Worm (Caenorhabditis elegans): ENCODE results near the gene F25A2.1.
A peak's percentile ranks its signal among the peaks of the same experiment; 100 is the strongest.

The F25A2.1 gene

DNA sequence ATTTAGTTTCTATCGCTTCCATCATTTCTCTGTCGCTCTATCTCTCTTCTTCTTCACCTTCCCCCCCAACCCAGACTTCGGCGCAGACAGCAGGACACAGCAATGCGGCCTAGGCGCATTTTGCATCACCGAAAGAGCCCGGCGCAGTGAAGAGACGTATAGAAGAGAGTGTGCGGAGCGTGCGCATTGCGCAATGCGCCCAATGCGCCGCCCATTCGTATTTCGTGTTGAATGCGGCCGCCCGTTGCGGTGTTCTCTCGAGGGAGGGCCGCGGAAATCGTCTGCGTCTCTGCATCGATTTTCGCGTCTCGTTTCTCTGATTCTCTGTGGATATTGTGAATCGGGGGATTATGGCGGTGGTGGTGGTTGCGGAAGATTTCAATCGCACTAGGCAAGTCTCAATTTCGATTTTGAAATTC, 28.0 kb upstream of the F25A2.1 start (continued):
- TF ChIP-seq unc-62 (GFP tag; optimal IDR thresholded peaks at IDR 0.05) (peak; percentile 69), blmp-1 (tag; optimal IDR thresholded peaks at IDR 0.05; ENCODE audit: insufficient read depth) (peak; percentile 45), ama-1 (optimal IDR thresholded peaks at IDR 0.05) (no peak), crh-2 (tag; optimal IDR thresholded peaks at IDR 0.05) (peak; percentile 98), lsy-2 (tag; optimal IDR thresholded peaks at IDR 0.05) (peak; percentile 93 to 95), elt-1 (tag; optimal IDR thresholded peaks at IDR 0.05) (no peak), nhr-129 (tag; optimal IDR thresholded peaks at IDR 0.05) (peak; percentile 97), dmd-4 (tag; optimal IDR thresholded peaks at IDR 0.05) (peak; percentile 55), nhr-6 (tag; optimal IDR thresholded peaks at IDR 0.05) (peak; percentile 94)

DNA sequence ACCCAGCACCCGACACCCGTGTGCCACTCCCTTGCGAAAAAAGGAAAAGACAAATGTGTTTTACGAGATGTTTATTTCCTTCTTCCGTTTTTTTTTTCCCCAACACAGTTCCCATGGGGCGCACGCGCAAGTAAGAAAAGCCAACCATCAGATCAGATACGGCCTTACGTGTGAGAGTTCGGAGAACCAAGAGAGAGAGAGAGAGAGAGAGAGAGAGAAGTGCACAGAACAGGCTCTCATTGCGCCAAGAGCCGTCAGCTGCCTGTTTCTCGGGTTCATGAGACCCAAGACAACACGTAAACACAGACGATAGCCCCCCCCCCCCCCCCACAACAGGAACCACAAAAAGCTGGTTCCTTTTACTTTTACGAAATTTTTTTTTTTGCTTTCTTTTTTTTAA, 27.5 kb upstream of the F25A2.1 start:
- no peak for TF ChIP-seq elt-3 (tag; optimal IDR thresholded peaks at IDR 0.05)
- TF ChIP-seq nhr-23 (tag; optimal IDR thresholded peaks at IDR 0.05): no peak
- no peak for TF ChIP-seq snpc-4 (tag; optimal IDR thresholded peaks at IDR 0.05)
- TF ChIP-seq fos-1 (tag; optimal IDR thresholded peaks at IDR 0.05): no peak
- TF ChIP-seq nhr-11 (tag; optimal IDR thresholded peaks at IDR 0.05): no peak
- TF ChIP-seq gmeb-1 (tag; optimal IDR thresholded peaks at IDR 0.05): no peak
- no peak for TF ChIP-seq sma-9 (GFP tag; optimal IDR thresholded peaks at IDR 0.05)
- TF ChIP-seq sma-9 (tag; optimal IDR thresholded peaks at IDR 0.05): no peak
- no peak for TF ChIP-seq peb-1 (tag; optimal IDR thresholded peaks at IDR 0.05)
- TF ChIP-seq lin-13 (GFP tag; optimal IDR thresholded peaks at IDR 0.05): no peak
- TF ChIP-seq nhr-21 (tag; optimal IDR thresholded peaks at IDR 0.05): no peak
- TF ChIP-seq dmd-4 (tag; optimal IDR thresholded peaks at IDR 0.05): no peak
- no peak for TF ChIP-seq nhr-6 (tag; optimal IDR thresholded peaks at IDR 0.05)
- no peak for TF ChIP-seq ZK546.5 (tag; optimal IDR thresholded peaks at IDR 0.05)

DNA sequence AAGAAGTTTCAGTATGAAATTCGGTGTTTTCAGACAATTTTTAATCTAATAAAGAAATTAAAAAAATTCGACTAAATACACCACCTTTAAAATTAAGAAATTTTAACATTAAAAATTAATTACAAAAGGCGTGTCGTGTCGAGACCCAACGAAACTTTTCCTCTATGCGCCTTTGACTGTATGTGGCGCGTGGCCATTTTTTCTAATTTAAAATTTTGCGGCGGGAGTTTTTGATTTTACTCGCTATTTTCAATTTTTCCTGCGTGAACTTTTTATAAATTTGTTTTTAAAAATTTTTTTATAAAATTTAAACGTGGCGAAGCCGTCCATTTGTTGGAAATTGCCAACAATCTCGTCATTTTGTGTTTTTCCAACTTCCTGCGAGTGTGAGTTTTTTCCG, 26.6 kb upstream of the F25A2.1 start:
- no peak for TF ChIP-seq nhr-12 (tag; optimal IDR thresholded peaks at IDR 0.05)

DNA sequence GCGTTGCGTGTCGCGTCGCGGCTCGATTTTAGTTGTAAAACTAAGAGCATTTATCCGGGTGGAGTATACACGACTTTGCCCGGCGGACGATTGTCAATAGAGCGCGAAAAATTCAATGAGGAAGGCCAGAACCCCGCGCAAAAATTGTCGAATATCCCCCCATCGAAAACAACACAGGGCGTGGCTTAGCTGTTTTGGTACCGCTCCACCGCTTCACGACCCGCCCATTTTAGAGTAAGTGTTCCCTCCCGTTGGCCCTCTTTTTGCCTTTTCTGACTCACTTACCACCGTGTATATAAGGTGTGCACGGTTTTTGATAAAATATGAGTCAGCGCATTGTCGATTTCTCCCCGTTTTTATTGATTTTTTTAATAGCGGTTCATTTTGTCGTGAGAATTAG, 26.0 kb upstream of the F25A2.1 start:
- TF ChIP-seq lin-13 (GFP tag; optimal IDR thresholded peaks at IDR 0.05) (no peak), mdl-1 (tag; optimal IDR thresholded peaks at IDR 0.05) (no peak), mbf-1 (tag; optimal IDR thresholded peaks at IDR 0.05) (no peak), egl-27 (tag; optimal IDR thresholded peaks at IDR 0.05) (no peak), nhr-6 (tag; optimal IDR thresholded peaks at IDR 0.05) (no peak), nhr-21 (tag; optimal IDR thresholded peaks at IDR 0.05) (no peak), alr-1 (tag; optimal IDR thresholded peaks at IDR 0.05) (no peak), lin-39 (tag; optimal IDR thresholded peaks at IDR 0.05) (no peak), nhr-237 (tag; optimal IDR thresholded peaks at IDR 0.05) (no peak)

DNA sequence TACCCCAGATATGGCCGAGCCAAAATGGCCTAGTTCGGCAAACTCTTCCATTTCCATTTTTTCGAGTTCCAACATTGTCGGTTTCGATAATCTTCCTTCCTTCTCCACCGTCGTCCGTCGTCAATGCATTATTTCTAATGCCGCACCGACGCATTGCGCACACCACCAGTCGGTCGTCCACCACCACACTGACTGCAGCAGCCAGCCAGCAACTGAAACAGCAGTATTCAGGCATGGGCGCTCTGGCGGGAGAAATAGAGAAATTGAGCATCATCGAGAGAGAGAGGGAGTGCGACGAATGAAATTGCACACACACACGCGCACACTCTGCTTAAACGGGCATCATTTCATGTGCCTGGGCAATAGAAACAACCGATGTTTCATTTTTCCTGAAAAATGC, 25.5 kb upstream of the F25A2.1 start:
- TF ChIP-seq lin-39 (tag; optimal IDR thresholded peaks at IDR 0.05) (no peak), ztf-4 (tag; optimal IDR thresholded peaks at IDR 0.05) (peak; percentile 52), mbf-1 (tag; optimal IDR thresholded peaks at IDR 0.05) (no peak), skn-1 (tag; optimal IDR thresholded peaks at IDR 0.05) (no peak), nhr-10 (tag; optimal IDR thresholded peaks at IDR 0.05) (no peak), mdl-1 (tag; optimal IDR thresholded peaks at IDR 0.05) (peak; percentile 11 to 64), ceh-82 (tag; optimal IDR thresholded peaks at IDR 0.05) (no peak), gmeb-1 (tag; optimal IDR thresholded peaks at IDR 0.05) (no peak), F13H6.1 (tag; optimal IDR thresholded peaks at IDR 0.05) (peak; percentile 41), nhr-237 (tag; optimal IDR thresholded peaks at IDR 0.05) (no peak), ceh-16 (tag; optimal IDR thresholded peaks at IDR 0.05) (no peak), dmd-4 (tag; optimal IDR thresholded peaks at IDR 0.05) (no peak), egl-27 (tag; optimal IDR thresholded peaks at IDR 0.05) (peak; percentile 50), nhr-23 (tag; optimal IDR thresholded peaks at IDR 0.05) (no peak), sem-4 (tag; optimal IDR thresholded peaks at IDR 0.05) (no peak), elt-1 (tag; optimal IDR thresholded peaks at IDR 0.05) (no peak), sma-9 (GFP tag; optimal IDR thresholded peaks at IDR 0.05) (peak; percentile 12), sma-9 (tag; optimal IDR thresholded peaks at IDR 0.05) (no peak), ztf-1 (GFP tag; conservative IDR thresholded peaks at IDR 0.05) (no peak), R02D3.7 (tag; optimal IDR thresholded peaks at IDR 0.05) (no peak), nhr-25 (tag; optimal IDR thresholded peaks at IDR 0.05) (no peak), unc-39 (tag; optimal IDR thresholded peaks at IDR 0.05) (no peak), nhr-21 (tag; optimal IDR thresholded peaks at IDR 0.05) (no peak), peb-1 (tag; optimal IDR thresholded peaks at IDR 0.05) (no peak), fos-1 (tag; optimal IDR thresholded peaks at IDR 0.05) (peak; percentile 43), sma-3 (GFP tag; optimal IDR thresholded peaks at IDR 0.05) (no peak), nhr-12 (tag; optimal IDR thresholded peaks at IDR 0.05) (no peak), unc-55 (GFP tag; optimal IDR thresholded peaks at IDR 0.05) (peak; percentile 67), elt-3 (tag; optimal IDR thresholded peaks at IDR 0.05) (no peak), unc-62 (GFP tag; optimal IDR thresholded peaks at IDR 0.05) (no peak), ZK546.5 (tag; optimal IDR thresholded peaks at IDR 0.05) (no peak), aly-2 (tag; optimal IDR thresholded peaks at IDR 0.05) (no peak), Y55F3AM.14 (GFP tag; optimal IDR thresholded peaks at IDR 0.05) (peak; percentile 76), zag-1 (tag; optimal IDR thresholded peaks at IDR 0.05) (peak; percentile 24), ztf-11 (tag; optimal IDR thresholded peaks at IDR 0.05) (no peak), snpc-4 (tag; optimal IDR thresholded peaks at IDR 0.05) (peak; percentile 43), ama-1 (optimal IDR thresholded peaks at IDR 0.05) (no peak)

Data from whole organism, L2 larva.